Worm (Caenorhabditis elegans) whole organism, L4 larva: ENCODE results near the gene C49A9.2.

Experiments
- F37D6.2 ChIP-seq: sonication (generic microtip); optimal IDR thresholded peaks from 2 replicates; lab custom pipeline; 2016; ENCODE audit warnings: mild to moderate bottlenecking, missing genetic modification characterization, missing compliant biosample characterization
- F49E8.2 ChIP-seq: sonication (generic microtip); optimal IDR thresholded peaks from 2 replicates; lab custom pipeline; 2016; ENCODE audit warnings: missing compliant biosample characterization, mild to moderate bottlenecking, missing genetic modification characterization, borderline replicate concordance
- R02D3.7 ChIP-seq: fragments of 150-350 bp; sonication (generic microtip); optimal IDR thresholded peaks from 3 replicates; lab custom pipeline; 2014; ENCODE audit warnings: missing biosample characterization, missing genetic modification characterization
- T20F7.1 ChIP-seq: fragments of 200-800 bp; sonication (Bioruptor generic); optimal IDR thresholded peaks from 2 replicates; lab custom pipeline; 2018; ENCODE audit warnings: mild to moderate bottlenecking, missing genetic modification characterization, missing compliant biosample characterization
- Y48G9A.11 ChIP-seq: fragments of 200-800 bp; sonication (Bioruptor generic); IDR thresholded peaks from 2 replicates; pipeline ENCODE4 v1.3.6; 2022; ENCODE audit warnings: missing genetic modification reagents, missing genetic modification characterization, missing compliant biosample characterization
- Y75B8A.6 ChIP-seq: fragments of 200-800 bp; sonication (Bioruptor generic); IDR thresholded peaks from 2 replicates; pipeline ENCODE4 v1.3.6; 2022; ENCODE audit warnings: missing genetic modification reagents, missing genetic modification characterization, missing compliant biosample characterization
- ZK546.5 ChIP-seq, 2 experiments: sonication (generic microtip); optimal IDR thresholded peaks; 2 replicates each; lab custom pipeline; 2017; ENCODE audit warnings: missing biosample characterization in 2 of 2, missing genetic modification characterization in 2 of 2
- aha-1 ChIP-seq: fragments of 150-350 bp; peaks from one replicate; lab custom pipeline; 2014; ENCODE audit warnings: missing biosample characterization, missing genetic modification characterization
- ceh-20 ChIP-seq: fragments of 200-800 bp; sonication (Bioruptor generic); IDR thresholded peaks from 2 replicates; pipeline ENCODE4 v1.3.6; 2022; ENCODE audit warnings: missing genetic modification reagents, missing genetic modification characterization, missing compliant biosample characterization
- ceh-44 ChIP-seq: fragments of 200-800 bp; sonication (Bioruptor generic); IDR thresholded peaks from 2 replicates; pipeline ENCODE4 v1.3.6; 2022; ENCODE audit warnings: missing genetic modification reagents, missing genetic modification characterization, missing compliant biosample characterization
- cey-2 ChIP-seq: sonication (generic microtip); optimal IDR thresholded peaks from 3 replicates; lab custom pipeline; 2017; ENCODE audit warnings: missing genetic modification characterization, mild to moderate bottlenecking, missing compliant biosample characterization, antibody characterized with exemption, borderline replicate concordance; ENCODE audit not compliant: insufficient read depth
- ctbp-1 ChIP-seq: fragments of 200-800 bp; sonication (Bioruptor generic); IDR thresholded peaks from 2 replicates; pipeline ENCODE4 v1.3.6; 2022; ENCODE audit warnings: missing genetic modification reagents, missing genetic modification characterization, missing compliant biosample characterization
- daf-16 ChIP-seq, 3 experiments: sonication (generic microtip); optimal IDR thresholded peaks; 2 replicates each; lab custom pipeline; 2016 to 2017; ENCODE audit warnings: missing genetic modification characterization in 3 of 3, missing genetic modification reagents in 3 of 3, mild to moderate bottlenecking in 2 of 3, missing compliant biosample characterization in 2 of 3, missing biosample characterization in 1 of 3, moderate library complexity in 1 of 3
- dpl-1 ChIP-seq: fragments of 150-350 bp; optimal IDR thresholded peaks from 2 replicates; lab custom pipeline; 2014; ENCODE audit warnings: missing biosample characterization, missing genetic modification reagents, missing genetic modification characterization
- egl-27 ChIP-seq: sonication (generic microtip); optimal IDR thresholded peaks from 3 replicates; lab custom pipeline; 2017; ENCODE audit warnings: missing biosample characterization, missing genetic modification reagents, missing genetic modification characterization
- fkh-10 ChIP-seq: fragments of 150-350 bp; optimal IDR thresholded peaks from 2 replicates; lab custom pipeline; 2014; ENCODE audit warnings: missing biosample characterization, missing genetic modification reagents, missing genetic modification characterization
- gei-8 ChIP-seq: fragments of 200-800 bp; sonication (Bioruptor generic); optimal IDR thresholded peaks from 2 replicates; lab custom pipeline; 2018; ENCODE audit warnings: mild to moderate bottlenecking, missing genetic modification characterization, missing compliant biosample characterization
- hlh-11 ChIP-seq: fragments of 200-800 bp; sonication (Bioruptor generic); optimal IDR thresholded peaks from 2 replicates; lab custom pipeline; 2018; ENCODE audit warnings: mild to moderate bottlenecking, missing genetic modification characterization, missing compliant biosample characterization
- hlh-30 ChIP-seq: sonication (generic microtip); optimal IDR thresholded peaks from 2 replicates; lab custom pipeline; 2017; ENCODE audit warnings: antibody characterized with exemption, mild to moderate bottlenecking, missing genetic modification characterization, missing compliant biosample characterization; ENCODE audit not compliant: insufficient read depth
- lin-1 ChIP-seq: fragments of 200-800 bp; sonication (Bioruptor generic); IDR thresholded peaks from 2 replicates; pipeline ENCODE4 v1.3.6; 2022; ENCODE audit warnings: missing genetic modification reagents, missing genetic modification characterization, missing compliant biosample characterization
- lin-13 ChIP-seq: fragments of 150-350 bp; optimal IDR thresholded peaks from 2 replicates; lab custom pipeline; 2014; ENCODE audit warnings: missing biosample characterization, missing genetic modification reagents, missing genetic modification characterization
- lin-15B ChIP-seq: fragments of 150-350 bp; sonication (generic microtip); optimal IDR thresholded peaks from 3 replicates; lab custom pipeline; 2014; ENCODE audit warnings: missing biosample characterization, missing genetic modification characterization
- lin-38 ChIP-seq: fragments of 200-800 bp; sonication (Bioruptor generic); IDR thresholded peaks from 2 replicates; pipeline ENCODE4 v1.3.6; 2022; ENCODE audit warnings: missing genetic modification reagents, missing genetic modification characterization, missing compliant biosample characterization
- mdt-29 ChIP-seq: fragments of 200-800 bp; sonication (Bioruptor generic); IDR thresholded peaks from 2 replicates; pipeline ENCODE4 v1.3.6; 2022; ENCODE audit warnings: missing genetic modification reagents, missing genetic modification characterization, missing compliant biosample characterization
- mep-1 ChIP-seq: fragments of 150-350 bp; sonication (generic microtip); optimal IDR thresholded peaks from 3 replicates; lab custom pipeline; 2014; ENCODE audit warnings: missing biosample characterization, missing genetic modification characterization
- mes-2 ChIP-seq: sonication (generic microtip); optimal IDR thresholded peaks from 2 replicates; lab custom pipeline; 2016; ENCODE audit warnings: missing genotype, mild to moderate bottlenecking, missing genetic modification characterization, missing compliant biosample characterization; ENCODE audit not compliant: poor library complexity, severe bottlenecking
- mxl-2 ChIP-seq: fragments of 200-800 bp; sonication (Bioruptor generic); conservative IDR thresholded peaks from 2 replicates; pipeline ENCODE4 v1.3.6; 2022; ENCODE audit warnings: missing genetic modification reagents, missing genetic modification characterization, missing compliant biosample characterization
- nhr-102 ChIP-seq: sonication (generic microtip); optimal IDR thresholded peaks from 2 replicates; lab custom pipeline; 2016; ENCODE audit warnings: mild to moderate bottlenecking, missing genetic modification characterization, moderate library complexity, missing compliant biosample characterization
- nhr-11 ChIP-seq: fragments of 150-350 bp; optimal IDR thresholded peaks from 2 replicates; lab custom pipeline; 2014; ENCODE audit warnings: missing biosample characterization, missing genetic modification characterization
- nhr-48 ChIP-seq: sonication (generic microtip); optimal IDR thresholded peaks from 2 replicates; lab custom pipeline; 2016; ENCODE audit warnings: mild to moderate bottlenecking, missing genetic modification characterization, missing compliant biosample characterization
- pha-4 ChIP-seq, 2 experiments: fragments of 150-350 bp in 1 of 2; fragments of 200-800 bp in 1 of 2; sonication (Bioruptor generic) in 1 of 2; IDR thresholded peaks in 1 of 2; optimal IDR thresholded peaks in 1 of 2; 2 replicates each; pipeline versions ENCODE4 v1.3.6 to Lab custom; 2014 to 2022; ENCODE audit warnings: missing genetic modification characterization in 2 of 2, missing genetic modification reagents in 2 of 2, missing biosample characterization in 1 of 2, missing compliant biosample characterization in 1 of 2
- set-16 ChIP-seq: fragments of 200-800 bp; sonication (Bioruptor generic); IDR thresholded peaks from 2 replicates; pipeline ENCODE4 v1.3.6; 2022; ENCODE audit warnings: missing genetic modification reagents, missing genetic modification characterization, missing compliant biosample characterization
- snpc-1.2 ChIP-seq: fragments of 200-800 bp; sonication (Bioruptor generic); IDR thresholded peaks from 2 replicates; pipeline ENCODE4 v1.3.6; 2022; ENCODE audit warnings: missing genetic modification reagents, missing genetic modification characterization, missing compliant biosample characterization
- spr-1 ChIP-seq: sonication (generic microtip); optimal IDR thresholded peaks from 2 replicates; lab custom pipeline; 2016; ENCODE audit warnings: mild to moderate bottlenecking, missing genetic modification characterization, missing compliant biosample characterization
- spr-3 ChIP-seq: fragments of 200-800 bp; sonication (Bioruptor generic); optimal IDR thresholded peaks from 2 replicates; lab custom pipeline; 2018; ENCODE audit warnings: mild to moderate bottlenecking, missing genetic modification characterization, missing compliant biosample characterization
- tra-1 ChIP-seq: fragments of 200-800 bp; sonication (Bioruptor generic); IDR thresholded peaks from 2 replicates; pipeline ENCODE4 v1.3.6; 2022; ENCODE audit warnings: missing genetic modification reagents, missing genetic modification characterization, missing compliant biosample characterization
- unc-130 ChIP-seq: sonication (generic microtip); optimal IDR thresholded peaks from 2 replicates; lab custom pipeline; 2016; ENCODE audit warnings: missing genetic modification reagents, missing genetic modification characterization, missing compliant biosample characterization
- unc-62 ChIP-seq, 3 experiments: fragments of 150-350 bp in 1 of 3; sonication (generic microtip); optimal IDR thresholded peaks in 2 of 3; peaks in 1 of 3; 1 replicate in 1 of 3; 2 replicates in 2 of 3; lab custom pipeline; 2014 to 2017; ENCODE audit warnings: missing biosample characterization in 3 of 3, missing genetic modification characterization in 3 of 3, missing genetic modification reagents in 3 of 3, missing genotype in 1 of 3
- vab-7 ChIP-seq: fragments of 200-800 bp; sonication (Bioruptor generic); IDR thresholded peaks from 2 replicates; pipeline ENCODE4 v1.3.6; 2022; ENCODE audit warnings: missing genetic modification reagents, missing genetic modification characterization, missing compliant biosample characterization
- zip-11 ChIP-seq: fragments of 200-800 bp; sonication (Bioruptor generic); IDR thresholded peaks from 2 replicates; pipeline ENCODE4 v1.3.6; 2022; ENCODE audit warnings: missing genetic modification characterization, missing compliant biosample characterization

Gene C49A9.2

DNA sequence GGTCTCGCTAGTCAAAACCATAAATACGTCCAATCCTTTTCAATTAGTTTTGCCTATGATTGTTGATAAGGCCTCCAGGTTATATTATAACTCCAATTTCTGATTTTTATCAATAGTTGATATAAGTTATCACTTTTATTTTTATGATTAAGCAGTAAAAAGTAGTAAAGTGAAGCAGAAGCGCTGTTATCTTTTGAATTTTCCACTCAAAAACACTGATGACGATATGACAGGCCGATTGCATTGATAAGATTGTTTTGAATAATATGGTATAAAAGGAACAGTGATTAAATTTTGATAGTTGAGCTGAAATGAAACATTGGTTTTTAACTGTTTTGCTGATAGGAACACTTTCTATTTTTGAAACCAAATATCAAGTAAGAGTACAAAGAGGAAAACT is 39.7 kb upstream of the C49A9.2 start, which contains the start of gene asp-9 (continued):
- TF ChIP-seq R02D3.7 (tag; lab: Kevin White, UChicago), result no peak
- TF ChIP-seq vab-7 (GFP tag; lab: Robert Waterston, UW), result no peak
- TF ChIP-seq nhr-11 (tag; lab: Kevin White, UChicago), result no peak
- no peak for TF ChIP-seq daf-16 (GFP tag; optimal IDR thresholded peaks at IDR 0.05; lab: Kevin White, UChicago)
- TF ChIP-seq daf-16 (tag; optimal IDR thresholded peaks at IDR 0.05; lab: Kevin White, UChicago), result peak; percentile 95
- TF ChIP-seq cey-2 (tag; lab: Kevin White, UChicago), result no peak
- no peak for TF ChIP-seq tra-1 (GFP tag; lab: Robert Waterston, UW)
- TF ChIP-seq set-16 (GFP tag; lab: Robert Waterston, UW), result no peak
- TF ChIP-seq hlh-30, result no peak
- no peak for TF ChIP-seq hlh-11 (tag; lab: Kevin White, UChicago)

DNA sequence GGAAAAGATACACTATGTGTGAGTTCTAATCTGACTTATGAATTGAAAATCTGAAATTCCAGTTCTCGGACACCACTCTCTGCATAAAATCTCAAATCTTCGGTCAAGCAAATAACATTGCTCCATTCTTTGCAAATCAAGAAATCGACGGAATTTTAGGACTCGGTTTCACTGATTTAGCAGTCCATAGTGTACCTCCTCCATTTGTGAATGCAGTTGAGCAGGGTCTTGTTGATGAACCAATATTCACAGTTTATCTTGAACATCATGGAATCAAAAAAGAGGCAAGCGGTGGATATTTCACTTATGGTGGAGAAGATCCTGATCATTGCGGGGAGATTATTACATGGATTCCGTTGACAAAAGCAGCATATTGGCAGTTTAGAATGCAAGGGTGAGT is 38.1 kb upstream of the C49A9.2 start:
- TF ChIP-seq unc-62 (GFP tag; optimal IDR thresholded peaks at IDR 0.05 in 1 of 2; lab: Kevin White, UChicago) (peak in 1 of 2 experiments; percentile 64), unc-62 (tag; optimal IDR thresholded peaks at IDR 0.05; lab: Kevin White, UChicago) (no peak), lin-1 (GFP tag; lab: Robert Waterston, UW) (no peak), aha-1 (tag; lab: Kevin White, UChicago) (peak; percentile 80)

DNA sequence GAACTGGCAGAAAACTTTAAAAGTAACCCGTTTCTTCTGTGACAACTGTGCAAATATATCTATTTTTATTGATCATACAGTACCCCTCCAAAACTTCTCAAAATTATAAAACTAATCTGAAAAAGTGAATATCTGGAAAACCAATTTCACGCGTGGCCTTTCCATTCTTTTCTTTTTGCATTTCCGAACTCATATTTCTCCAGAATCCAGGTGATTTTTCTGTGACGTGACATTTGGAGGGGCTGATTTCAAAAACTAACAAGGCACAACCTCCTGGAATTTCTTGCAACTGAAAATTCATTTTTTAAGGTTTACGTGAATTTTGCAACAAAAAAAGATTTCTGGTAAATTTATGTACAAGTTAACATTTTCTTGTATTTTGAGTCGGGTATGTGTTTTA is 25.0 kb upstream of the C49A9.2 start:
- no peak for TF ChIP-seq zip-11 (GFP tag; lab: Robert Waterston, UW)
- peak in 1 of 2 experiments; percentile 48 for TF ChIP-seq unc-62 (GFP tag; optimal IDR thresholded peaks at IDR 0.05 in 1 of 2; lab: Kevin White, UChicago)
- TF ChIP-seq unc-62 (tag; optimal IDR thresholded peaks at IDR 0.05; lab: Kevin White, UChicago), result no peak
- TF ChIP-seq, all 104 proteins: peak for 1

DNA sequence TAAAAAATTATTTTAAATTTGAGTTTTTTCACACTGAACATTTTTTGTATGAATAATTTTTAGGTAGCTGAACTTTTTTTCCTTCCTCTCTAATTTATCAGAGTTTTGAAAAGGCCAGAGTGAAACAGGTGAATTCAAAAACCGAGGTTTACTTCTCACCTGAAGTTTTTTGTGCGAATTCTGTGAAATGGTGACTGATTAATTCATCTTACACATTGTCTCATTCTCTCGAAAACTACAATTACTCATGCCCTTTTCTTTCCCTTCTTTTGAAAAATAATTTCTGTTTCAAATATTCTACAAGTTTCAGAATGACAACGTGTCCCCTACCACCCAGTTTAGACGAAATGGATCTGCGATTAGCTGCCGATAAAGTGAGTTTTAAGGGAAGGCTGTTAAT is 23.5 kb upstream of the C49A9.2 start, which contains the start of gene tkr-2:
TSS of gene tkr-2 (plus strand) at position 301 of the 400 bp plus-strand sequence.
- TF ChIP-seq ceh-44 (GFP tag; lab: Robert Waterston, UW) (no peak), F49E8.2 (tag; lab: Kevin White, UChicago) (no peak), mxl-2 (GFP tag; lab: Robert Waterston, UW) (no peak)

DNA sequence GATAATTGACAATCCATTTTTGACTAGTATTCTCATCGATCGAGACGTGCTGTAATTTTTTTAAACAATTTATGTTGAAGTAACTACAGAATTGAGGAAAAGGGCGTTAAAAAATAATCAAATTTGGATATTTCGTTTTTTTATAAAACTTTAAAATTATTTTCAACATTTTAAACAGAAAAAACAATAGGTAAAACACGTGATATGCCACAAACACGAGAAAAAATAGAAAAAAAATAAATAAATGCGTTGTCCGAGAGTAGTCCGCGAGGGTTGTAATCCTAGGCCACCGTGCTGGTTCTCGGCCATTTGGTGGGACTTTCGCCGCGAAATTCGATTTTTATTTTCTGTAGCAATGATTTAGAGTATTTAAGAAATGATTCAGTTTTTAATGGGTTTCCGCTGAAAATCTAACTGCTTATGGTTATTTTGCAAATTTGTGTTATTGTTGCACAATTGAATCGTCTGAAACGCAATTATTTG is 18.9 kb upstream of the C49A9.2 start, which contains the start of gene C49A9.10:
TSS of gene C49A9.10 (minus strand) at position 51 of the 483 bp plus-strand sequence.
- TF ChIP-seq lin-13 (GFP tag; lab: Kevin White, UChicago) (peak; percentile 36), nhr-102 (peak; percentile 74), mdt-29 (peak; percentile 71), dpl-1 (GFP tag; lab: Kevin White, UChicago) (peak; percentile 98), spr-3 (no peak), F37D6.2 (tag; lab: Kevin White, UChicago) (peak; percentile 33), lin-38 (GFP tag; lab: Robert Waterston, UW) (peak; percentile 76; the same call in 1 of the 2 replicates), egl-27 (tag; lab: Kevin White, UChicago) (no peak), gei-8 (GFP tag; lab: Kevin White, UChicago) (no peak), pha-4 (GFP tag; IDR thresholded peaks at IDR 0.05; lab: Robert Waterston, UW) (0 out of 2 replicates have a peak, but pooled peaks have one; percentile 43), pha-4 (tag; optimal IDR thresholded peaks at IDR 0.05; lab: Kevin White, UChicago) (peak; percentile 36), fkh-10 (GFP tag; lab: Kevin White, UChicago) (peak; percentile 27), Y75B8A.6 (no peak), T20F7.1 (GFP tag; lab: Kevin White, UChicago) (peak; percentile 70), unc-130 (GFP tag; lab: Kevin White, UChicago) (peak; percentile 89), ctbp-1 (GFP tag; lab: Robert Waterston, UW) (0 out of 2 replicates have a peak, but pooled peaks have one; percentile 28), ceh-20 (GFP tag; lab: Robert Waterston, UW) (no peak; the same call in 1 of the 2 replicates), ZK546.5 (tag; optimal IDR thresholded peaks at IDR 0.05; lab: Kevin White, UChicago) (no peak), mes-2 (tag; lab: Kevin White, UChicago) (peak; percentile 100), lin-15B (tag; lab: Kevin White, UChicago) (no peak), snpc-1.2 (GFP tag; lab: Robert Waterston, UW) (peak; percentile 95), F49E8.2 (tag; lab: Kevin White, UChicago) (peak; percentile 82), nhr-48 (peak; percentile 52), spr-1 (tag; lab: Kevin White, UChicago) (peak; percentile 38), mep-1 (tag; lab: Kevin White, UChicago) (peak; percentile 76), Y48G9A.11 (GFP tag; lab: Robert Waterston, UW) (peak; percentile 74; the same call in 1 of the 2 replicates)
